Worm (Caenorhabditis elegans) whole organism, L2 larva: Measurements from ENCODE around the gene F41C3.2.

Experiments
- F13H6.1 ChIP-seq: sonication (generic microtip); optimal IDR thresholded peaks from 2 replicates; lab custom pipeline; 2016; ENCODE audit warnings: missing genetic modification characterization, missing compliant biosample characterization
- Y55F3AM.14 ChIP-seq: fragments of 200-800 bp; sonication (Bioruptor generic); optimal IDR thresholded peaks from 2 replicates; lab custom pipeline; 2018; ENCODE audit warnings: mild to moderate bottlenecking, missing genetic modification characterization, missing compliant biosample characterization
- ZK546.5 ChIP-seq: sonication (generic microtip); optimal IDR thresholded peaks from 2 replicates; lab custom pipeline; 2017; ENCODE audit warnings: missing biosample characterization, missing genetic modification characterization
- ama-1 ChIP-seq: fragments of 150-350 bp; optimal IDR thresholded peaks from 2 replicates; lab custom pipeline; 2018; ENCODE audit warnings: inconsistent platforms
- blmp-1 ChIP-seq: sonication (generic microtip); optimal IDR thresholded peaks from 2 replicates; lab custom pipeline; 2017; ENCODE audit warnings: missing genetic modification characterization, mild to moderate bottlenecking, missing compliant biosample characterization, antibody characterized with exemption, moderate library complexity; ENCODE audit not compliant: insufficient read depth
- ceh-82 ChIP-seq: fragments of 150-350 bp; optimal IDR thresholded peaks from 2 replicates; lab custom pipeline; 2014; ENCODE audit warnings: missing biosample characterization, missing genetic modification characterization
- crh-2 ChIP-seq: sonication (generic microtip); optimal IDR thresholded peaks from 2 replicates; lab custom pipeline; 2017; ENCODE audit warnings: missing biosample characterization, missing genetic modification characterization
- egl-27 ChIP-seq: sonication (generic microtip); optimal IDR thresholded peaks from 3 replicates; lab custom pipeline; 2017; ENCODE audit warnings: missing biosample characterization, missing genetic modification reagents, missing genetic modification characterization
- elt-1 ChIP-seq: fragments of 150-350 bp; optimal IDR thresholded peaks from 2 replicates; lab custom pipeline; 2014; ENCODE audit warnings: missing biosample characterization, missing genetic modification characterization
- elt-3 ChIP-seq: sonication (generic microtip); optimal IDR thresholded peaks from 2 replicates; lab custom pipeline; 2017; ENCODE audit warnings: missing biosample characterization, missing genetic modification characterization
- fos-1 ChIP-seq: fragments of 150-350 bp; optimal IDR thresholded peaks from 2 replicates; lab custom pipeline; 2014; ENCODE audit warnings: missing biosample characterization, missing genetic modification characterization
- gmeb-1 ChIP-seq: fragments of 150-350 bp; optimal IDR thresholded peaks from 2 replicates; lab custom pipeline; 2014; ENCODE audit warnings: missing biosample characterization, missing genetic modification characterization
- lin-13 ChIP-seq: fragments of 150-350 bp; optimal IDR thresholded peaks from 2 replicates; lab custom pipeline; 2014; ENCODE audit warnings: missing biosample characterization, missing genetic modification reagents, missing genetic modification characterization
- lsy-2 ChIP-seq, 2 experiments: fragments of 150-350 bp in 1 of 2; sonication (generic microtip) in 1 of 2; optimal IDR thresholded peaks; 2 replicates each; lab custom pipeline; 2014 to 2017; ENCODE audit warnings: missing biosample characterization in 2 of 2, missing genetic modification characterization in 2 of 2
- mab-5 ChIP-seq: fragments of 150-350 bp; optimal IDR thresholded peaks from 2 replicates; lab custom pipeline; 2014; ENCODE audit warnings: missing biosample characterization, missing genetic modification characterization
- mbf-1 ChIP-seq: sonication (generic microtip); optimal IDR thresholded peaks from 2 replicates; lab custom pipeline; 2017; ENCODE audit warnings: missing biosample characterization, missing genetic modification characterization
- mdl-1 ChIP-seq, 2 experiments: fragments of 150-350 bp in 1 of 2; sonication (generic microtip) in 1 of 2; optimal IDR thresholded peaks; 2 replicates each; lab custom pipeline; 2017; ENCODE audit warnings: missing biosample characterization in 2 of 2, missing genetic modification characterization in 2 of 2
- nhr-12 ChIP-seq: fragments of 150-350 bp; optimal IDR thresholded peaks from 2 replicates; lab custom pipeline; 2014; ENCODE audit warnings: missing biosample characterization, missing genetic modification characterization
- nhr-129 ChIP-seq: fragments of 150-350 bp; optimal IDR thresholded peaks from 2 replicates; lab custom pipeline; 2014; ENCODE audit warnings: missing biosample characterization, missing genetic modification characterization
- nhr-23 ChIP-seq: fragments of 150-350 bp; optimal IDR thresholded peaks from 2 replicates; lab custom pipeline; 2014; ENCODE audit warnings: missing biosample characterization, missing genetic modification reagents, missing genetic modification characterization
- nhr-237 ChIP-seq: fragments of 150-350 bp; optimal IDR thresholded peaks from 2 replicates; lab custom pipeline; 2014; ENCODE audit warnings: missing biosample characterization, missing genetic modification characterization
- nhr-25 ChIP-seq: fragments of 150-350 bp; sonication (generic microtip); optimal IDR thresholded peaks from 3 replicates; lab custom pipeline; 2014; ENCODE audit warnings: missing biosample characterization, missing genetic modification characterization
- nhr-77 ChIP-seq: fragments of 150-350 bp; optimal IDR thresholded peaks from 2 replicates; lab custom pipeline; 2014; ENCODE audit warnings: missing biosample characterization, missing genetic modification characterization
- sma-3 ChIP-seq: sonication (generic microtip); optimal IDR thresholded peaks from 2 replicates; lab custom pipeline; 2016; ENCODE audit warnings: missing genetic modification reagents, missing genetic modification characterization, missing compliant biosample characterization
- sma-9 ChIP-seq, 2 experiments: fragments of 150-350 bp in 1 of 2; sonication (generic microtip) in 1 of 2; optimal IDR thresholded peaks; 2 replicates each; lab custom pipeline; 2014 to 2016; ENCODE audit warnings: missing genetic modification characterization in 2 of 2, mild to moderate bottlenecking in 1 of 2, missing biosample characterization in 1 of 2, missing compliant biosample characterization in 1 of 2, missing genetic modification reagents in 1 of 2, moderate library complexity in 1 of 2
- snpc-4 ChIP-seq: fragments of 150-350 bp; optimal IDR thresholded peaks from 2 replicates; lab custom pipeline; 2014; ENCODE audit warnings: missing biosample characterization, missing genetic modification characterization
- unc-39 ChIP-seq: fragments of 150-350 bp; optimal IDR thresholded peaks from 2 replicates; lab custom pipeline; 2014; ENCODE audit warnings: missing biosample characterization, missing genetic modification characterization
- unc-55 ChIP-seq: fragments of 150-350 bp; sonication (generic microtip); optimal IDR thresholded peaks from 3 replicates; lab custom pipeline; 2014; ENCODE audit warnings: missing biosample characterization, missing genetic modification reagents, missing genetic modification characterization
- unc-62 ChIP-seq: fragments of 150-350 bp; optimal IDR thresholded peaks from 2 replicates; lab custom pipeline; 2014; ENCODE audit warnings: missing biosample characterization, missing genetic modification reagents, missing genetic modification characterization
- zag-1 ChIP-seq: fragments of 150-350 bp; optimal IDR thresholded peaks from 2 replicates; lab custom pipeline; 2014; ENCODE audit warnings: missing biosample characterization, missing genetic modification characterization

The F41C3.2 gene

ce11 chrII:4706359-4706871 lies 43.4 kb upstream of the F41C3.2 start, which contains the start of the genes F10G7.9 and tsn-1 (continued):
- TF ChIP-seq crh-2 (tag; lab: Kevin White, UChicago) (peak; percentile 52), nhr-12 (tag; lab: Kevin White, UChicago) (no peak)

ce11 chrII:4710120-4710519 lies 39.6 kb upstream of the F41C3.2 start, which contains the start of gene tag-151:
Gene tag-151 (plus strand): TSS chrII:4710277.
- peak; percentile 3 for TF ChIP-seq nhr-25 (tag; lab: Kevin White, UChicago)
- no peak for TF ChIP-seq nhr-237
- no peak for TF ChIP-seq unc-55
- TF ChIP-seq lsy-2 (tag; optimal IDR thresholded peaks at IDR 0.05; lab: Kevin White, UChicago) = peak in 1 of 2 experiments; percentile 8

ce11 chrII:4710813-4711212 lies 39.0 kb upstream of the F41C3.2 start:
- TF ChIP-seq nhr-77 (tag; lab: Kevin White, UChicago) (no peak), nhr-23 (tag; lab: Kevin White, UChicago) (no peak), gmeb-1 (no peak), blmp-1 (no peak), ZK546.5 (tag; lab: Kevin White, UChicago) (no peak), sma-3 (GFP tag; lab: Kevin White, UChicago) (no peak), nhr-129 (tag; lab: Kevin White, UChicago) (no peak), snpc-4 (tag; lab: Kevin White, UChicago) (no peak), elt-1 (tag; lab: Kevin White, UChicago) (no peak), Y55F3AM.14 (GFP tag; lab: Kevin White, UChicago) (no peak), egl-27 (tag; lab: Kevin White, UChicago) (no peak), mab-5 (no peak), ama-1 (lab: Kevin White, UChicago) (no peak), zag-1 (no peak), fos-1 (tag; lab: Kevin White, UChicago) (no peak), unc-62 (GFP tag; lab: Kevin White, UChicago) (no peak), unc-39 (tag; lab: Kevin White, UChicago) (no peak), ceh-82 (no peak), nhr-25 (tag; lab: Kevin White, UChicago) (no peak), mbf-1 (tag; lab: Kevin White, UChicago) (no peak)

ce11 chrII:4715676-4716075 lies 34.1 kb upstream of the F41C3.2 start, which contains the start of gene F41C3.8:
Gene F41C3.8 (plus strand): TSS chrII:4716046.
- TF ChIP-seq sma-9 (GFP tag; optimal IDR thresholded peaks at IDR 0.05; lab: Kevin White, UChicago) (no peak), sma-9 (tag; optimal IDR thresholded peaks at IDR 0.05; lab: Kevin White, UChicago) (no peak), gmeb-1 (no peak), elt-3 (tag; lab: Kevin White, UChicago) (no peak), F13H6.1 (peak; percentile 29), nhr-77 (tag; lab: Kevin White, UChicago) (no peak), crh-2 (tag; lab: Kevin White, UChicago) (peak; percentile 15), nhr-129 (tag; lab: Kevin White, UChicago) (peak; percentile 17), fos-1 (tag; lab: Kevin White, UChicago) (peak; percentile 66)

ce11 chrII:4726120-4726519 lies 23.6 kb upstream of the F41C3.2 start, which contains the start of gene F10G7.10:
Gene F10G7.10 (minus strand): TSS chrII:4726264.
- TF ChIP-seq snpc-4 (tag; lab: Kevin White, UChicago) (no peak), lsy-2 (tag; optimal IDR thresholded peaks at IDR 0.05; lab: Kevin White, UChicago) (peak in 1 of 2 experiments; percentile 35), unc-55 (peak; percentile 24), sma-3 (GFP tag; lab: Kevin White, UChicago) (no peak)

ce11 chrII:4726750-4727384 lies 22.9 kb upstream of the F41C3.2 start:
- no peak for TF ChIP-seq lin-13
- no peak for TF ChIP-seq nhr-25 (tag; lab: Kevin White, UChicago)
- TF ChIP-seq mdl-1 (tag; optimal IDR thresholded peaks at IDR 0.05; lab: Kevin White, UChicago) = no peak
